Fruit fly (Drosophila melanogaster) whole organism, embryonic: Measurements from ENCODE around the gene lin-28.

ENCODE experiments used
- Ada2b ChIP-seq: fragments of 200-800 bp; sonication (Bioruptor generic); IDR thresholded peaks from 2 replicates; pipeline ENCODE4 v1.3.6; 2022; ENCODE audit warnings: missing biosample characterization, missing genetic modification characterization
- Asciz ChIP-seq: fragments of 200-800 bp; sonication (Bioruptor generic); optimal IDR thresholded peaks from 2 replicates; lab custom pipeline; 2017; ENCODE audit warnings: missing biosample characterization, mild to moderate bottlenecking, missing genetic modification characterization, missing genetic modification reagents
- Bdp1 ChIP-seq: fragments of 200-800 bp; sonication (Bioruptor generic); optimal IDR thresholded peaks from 3 replicates; lab custom pipeline; 2016; ENCODE audit warnings: missing biosample characterization, missing genetic modification characterization
- Blimp-1 ChIP-seq: fragments of 200-800 bp; sonication (Bioruptor generic); optimal IDR thresholded peaks from 3 replicates; lab custom pipeline; 2018; ENCODE audit warnings: missing biosample characterization, missing genetic modification characterization, mild to moderate bottlenecking, moderate library complexity, missing genetic modification reagents
- CG11696 ChIP-seq: fragments of 200-800 bp; sonication (Bioruptor generic); IDR thresholded peaks from 2 replicates; pipeline ENCODE4 v1.3.6; 2022; ENCODE audit warnings: missing biosample characterization, missing genetic modification characterization
- CG12391 ChIP-seq: fragments of 200-800 bp; sonication (Bioruptor generic); optimal IDR thresholded peaks from 3 replicates; lab custom pipeline; 2018; ENCODE audit warnings: missing biosample characterization, mild to moderate bottlenecking, missing genetic modification characterization, moderate library complexity
- CG13296 ChIP-seq: fragments of 200-800 bp; sonication (Bioruptor generic); optimal IDR thresholded peaks from 3 replicates; lab custom pipeline; 2018; ENCODE audit warnings: missing biosample characterization, mild to moderate bottlenecking, missing genetic modification characterization
- CG13424 ChIP-seq: fragments of 200-800 bp; sonication (Bioruptor generic); optimal IDR thresholded peaks from 2 replicates; lab custom pipeline; 2019; ENCODE audit warnings: missing biosample characterization, mild to moderate bottlenecking, missing genetic modification characterization, moderate library complexity
- CG14441 ChIP-seq: fragments of 200-800 bp; sonication (Bioruptor generic); IDR thresholded peaks from 2 replicates; pipeline ENCODE4 v1.3.6; 2022; ENCODE audit warnings: missing biosample characterization, missing genetic modification characterization
- CG17328 ChIP-seq: fragments of 200-800 bp; sonication (Bioruptor generic); IDR thresholded peaks from 2 replicates; pipeline ENCODE4 v1.3.6; 2022; ENCODE audit warnings: missing biosample characterization, missing genetic modification characterization
- CG2199 ChIP-seq: fragments of 200-800 bp; sonication (Bioruptor generic); IDR thresholded peaks from 3 replicates; pipeline ENCODE4 v1.3.6; 2022; ENCODE audit warnings: missing biosample characterization, missing genetic modification characterization
- CG2678 ChIP-seq: fragments of 200-800 bp; sonication (Bioruptor generic); optimal IDR thresholded peaks from 3 replicates; lab custom pipeline; 2019; ENCODE audit warnings: missing biosample characterization, mild to moderate bottlenecking, missing genetic modification characterization, moderate library complexity
- CG2889 ChIP-seq: fragments of 200-800 bp; sonication (Bioruptor generic); IDR thresholded peaks from 3 replicates; pipeline ENCODE4 v1.3.6; 2022; ENCODE audit warnings: missing biosample characterization, missing genetic modification characterization
- CG31441 ChIP-seq: fragments of 200-800 bp; sonication (Bioruptor generic); IDR thresholded peaks from 2 replicates; pipeline ENCODE4 v1.3.6; 2022; ENCODE audit warnings: missing biosample characterization, missing genetic modification characterization
- CG4282 ChIP-seq: fragments of 200-800 bp; sonication (Bioruptor generic); optimal IDR thresholded peaks from 2 replicates; lab custom pipeline; 2016; ENCODE audit warnings: missing biosample characterization, missing genetic modification characterization
- CG7839 ChIP-seq: fragments of 200-800 bp; sonication (Bioruptor generic); optimal IDR thresholded peaks from 3 replicates; lab custom pipeline; 2018; ENCODE audit warnings: missing biosample characterization, mild to moderate bottlenecking, missing genetic modification characterization, moderate library complexity
- CoRest ChIP-seq: fragments of 200-800 bp; sonication (Bioruptor generic); optimal IDR thresholded peaks from 3 replicates; lab custom pipeline; 2018; ENCODE audit warnings: missing biosample characterization, mild to moderate bottlenecking, missing genetic modification characterization, moderate library complexity
- D19A ChIP-seq: fragments of 200-800 bp; optimal IDR thresholded peaks from 3 replicates; lab custom pipeline; 2019; ENCODE audit warnings: missing biosample characterization, mild to moderate bottlenecking, missing genetic modification characterization, moderate library complexity
- Drgx ChIP-seq: fragments of 200-800 bp; sonication (Bioruptor generic); IDR thresholded peaks from 2 replicates; pipeline ENCODE4 v1.3.6; 2022; ENCODE audit warnings: missing biosample characterization, missing genetic modification characterization
- E2f1 ChIP-seq: fragments of 200-800 bp; sonication (Bioruptor generic); IDR thresholded peaks from 2 replicates; pipeline ENCODE4 v1.3.6; 2022; ENCODE audit warnings: missing biosample characterization, missing genetic modification characterization
- Fer2 ChIP-seq: fragments of 200-800 bp; sonication (Bioruptor generic); optimal IDR thresholded peaks from 2 replicates; lab custom pipeline; 2018; ENCODE audit warnings: missing biosample characterization, mild to moderate bottlenecking, missing genetic modification characterization, moderate library complexity
- Gug ChIP-seq: fragments of 200-800 bp; sonication (Bioruptor generic); IDR thresholded peaks from 4 replicates; pipeline ENCODE4 v1.3.6; 2022; ENCODE audit warnings: missing biosample characterization, missing genetic modification characterization
- HHEX ChIP-seq: fragments of 200-800 bp; sonication (Bioruptor generic); optimal IDR thresholded peaks from 3 replicates; lab custom pipeline; 2017; ENCODE audit warnings: missing biosample characterization, mild to moderate bottlenecking, missing genetic modification characterization, missing genetic modification reagents
- Neu2 ChIP-seq: fragments of 200-800 bp; sonication (Bioruptor generic); optimal IDR thresholded peaks from 3 replicates; lab custom pipeline; 2016; ENCODE audit warnings: missing biosample characterization, missing genetic modification characterization, borderline replicate concordance
- Oli ChIP-seq: fragments of 200-800 bp; sonication (Bioruptor generic); optimal IDR thresholded peaks from 2 replicates; lab custom pipeline; 2018; ENCODE audit warnings: missing biosample characterization, mild to moderate bottlenecking, missing genetic modification characterization, moderate library complexity
- Spps ChIP-seq: fragments of 200-800 bp; sonication (Bioruptor generic); optimal IDR thresholded peaks from 2 replicates; lab custom pipeline; 2018; ENCODE audit warnings: missing biosample characterization, mild to moderate bottlenecking, missing genetic modification characterization
- Trl ChIP-seq, 3 experiments: fragments of >200 bp in 2 of 3; fragments of 200-800 bp in 1 of 3; sonication (Bioruptor generic) in 1 of 3; optimal IDR thresholded peaks; 2 replicates in 1 of 3; 3 replicates in 2 of 3; lab custom pipeline; 2016 to 2017; ENCODE audit warnings: missing biosample characterization in 1 of 3, missing genetic modification characterization in 1 of 3
- Xbp1 ChIP-seq: fragments of 200-800 bp; sonication (Bioruptor generic); optimal IDR thresholded peaks from 3 replicates; lab custom pipeline; 2016; ENCODE audit warnings: missing biosample characterization, mild to moderate bottlenecking, missing genetic modification characterization
- ara ChIP-seq: fragments of 200-800 bp; sonication (Bioruptor generic); IDR thresholded peaks from 2 replicates; pipeline ENCODE4 v1.3.6; 2022; ENCODE audit warnings: missing biosample characterization, missing genetic modification characterization
- az2 ChIP-seq: fragments of 200-800 bp; sonication (Bioruptor generic); optimal IDR thresholded peaks from 3 replicates; lab custom pipeline; 2016; ENCODE audit warnings: missing biosample characterization, missing genetic modification characterization
- bsh ChIP-seq, 2 experiments: fragments of 200-800 bp; sonication (Bioruptor generic); optimal IDR thresholded peaks; 2 replicates each; lab custom pipeline; 2017 to 2018; ENCODE audit warnings: mild to moderate bottlenecking in 2 of 2, missing biosample characterization in 2 of 2, missing genetic modification characterization in 2 of 2, moderate library complexity in 1 of 2
- cad ChIP-seq: fragments of >200 bp; optimal IDR thresholded peaks from 2 replicates; lab custom pipeline; 2017; ENCODE audit warnings: missing biosample characterization, missing genetic modification characterization
- crp ChIP-seq, 2 experiments: fragments of 200-800 bp; sonication (Bioruptor generic); optimal IDR thresholded peaks; 2 replicates in 1 of 2; 3 replicates in 1 of 2; lab custom pipeline; 2017; ENCODE audit warnings: missing biosample characterization in 2 of 2, missing genetic modification characterization in 2 of 2, mild to moderate bottlenecking in 1 of 2, moderate library complexity in 1 of 2
- fd96Cb ChIP-seq: fragments of 200-800 bp; sonication (Bioruptor generic); optimal IDR thresholded peaks from 2 replicates; lab custom pipeline; 2018; ENCODE audit warnings: missing biosample characterization, mild to moderate bottlenecking, missing genetic modification characterization, moderate library complexity
- gem ChIP-seq: fragments of 200-800 bp; sonication (Bioruptor generic); optimal IDR thresholded peaks from 2 replicates; lab custom pipeline; 2019; ENCODE audit warnings: missing biosample characterization, mild to moderate bottlenecking, missing genetic modification characterization, moderate library complexity
- gfzf ChIP-seq: fragments of 200-800 bp; sonication (Bioruptor generic); optimal IDR thresholded peaks from 2 replicates; lab custom pipeline; 2016; ENCODE audit warnings: missing biosample characterization, mild to moderate bottlenecking, missing genetic modification characterization, moderate library complexity
- grau ChIP-seq: fragments of 200-800 bp; optimal IDR thresholded peaks from 3 replicates; lab custom pipeline; 2019; ENCODE audit warnings: missing biosample characterization, mild to moderate bottlenecking, missing genetic modification characterization, moderate library complexity
- gsb ChIP-seq: fragments of 200-800 bp; sonication (Bioruptor generic); IDR thresholded peaks from 2 replicates; pipeline ENCODE4 v1.3.6; 2022; ENCODE audit warnings: missing biosample characterization, missing genetic modification characterization
- hkb ChIP-seq, 2 experiments: fragments of 200-800 bp in 1 of 2; fragments of >200 bp in 1 of 2; sonication (Bioruptor generic) in 1 of 2; IDR thresholded peaks in 1 of 2; optimal IDR thresholded peaks in 1 of 2; 2 replicates each; pipeline versions ENCODE4 v1.3.6 to Lab custom; 2017 to 2022; ENCODE audit warnings: missing biosample characterization in 1 of 2, missing genetic modification characterization in 1 of 2
- nmo ChIP-seq: fragments of 200-800 bp; sonication (Bioruptor generic); optimal IDR thresholded peaks from 2 replicates; lab custom pipeline; 2018; ENCODE audit warnings: missing biosample characterization, mild to moderate bottlenecking, missing genetic modification characterization, moderate library complexity
- odd ChIP-seq: fragments of 200-800 bp; sonication (Bioruptor generic); optimal IDR thresholded peaks from 2 replicates; lab custom pipeline; 2017; ENCODE audit warnings: missing biosample characterization, mild to moderate bottlenecking, missing genetic modification characterization
- pfk ChIP-seq: fragments of 200-800 bp; sonication (Bioruptor generic); optimal IDR thresholded peaks from 2 replicates; lab custom pipeline; 2018; ENCODE audit warnings: missing biosample characterization, mild to moderate bottlenecking, missing genetic modification characterization, moderate library complexity
- prd ChIP-seq, 3 experiments: fragments of >200 bp in 2 of 3; fragments of 200-800 bp in 1 of 3; sonication (Bioruptor generic) in 1 of 3; optimal IDR thresholded peaks in 2 of 3; IDR thresholded peaks in 1 of 3; 2 replicates in 2 of 3; 3 replicates in 1 of 3; pipeline versions ENCODE4 v1.3.6 to Lab custom; 2017 to 2022; ENCODE audit warnings: missing biosample characterization in 1 of 3, missing genetic modification characterization in 1 of 3
- sens ChIP-seq: fragments of 200-800 bp; sonication (Bioruptor generic); peaks from one replicate; lab custom pipeline; 2016; ENCODE audit warnings: missing biosample characterization, missing genetic modification characterization
- tgo ChIP-seq: fragments of 200-800 bp; sonication (Bioruptor generic); IDR thresholded peaks from 3 replicates; pipeline ENCODE4 v1.3.6; 2022; ENCODE audit warnings: missing biosample characterization, missing genetic modification characterization
- trem ChIP-seq: fragments of 200-800 bp; optimal IDR thresholded peaks from 3 replicates; lab custom pipeline; 2019; ENCODE audit warnings: missing biosample characterization, mild to moderate bottlenecking, missing genetic modification characterization, moderate library complexity
- ttk ChIP-seq: fragments of 200-800 bp; sonication (Bioruptor generic); IDR thresholded peaks from 2 replicates; pipeline ENCODE4 v2.1.2; 2022; ENCODE audit warnings: missing biosample characterization, missing genetic modification characterization

The lin-28 gene

dm6 chr3L:5608786-5609370 lies 45.6 kb upstream of the lin-28 start (continued):
- TF ChIP-seq cad (GFP tag; lab: Kevin White, UChicago): no peak
- no peak for TF ChIP-seq pfk
- TF ChIP-seq prd (optimal IDR thresholded peaks at IDR 0.05; lab: Kevin White, UChicago): no peak
- TF ChIP-seq prd (GFP tag; IDR thresholded peaks at IDR 0.05; lab: Robert Waterston, UW): no peak
- TF ChIP-seq HHEX (GFP tag; lab: Kevin White, UChicago): no peak
- TF ChIP-seq D19A (tag; lab: Kevin White, UChicago): no peak
- no peak for TF ChIP-seq CG13296
- TF ChIP-seq ttk (GFP tag; lab: Robert Waterston, UW): no peak
- no peak for TF ChIP-seq CG17328 (GFP tag; lab: Robert Waterston, UW)
- no peak for TF ChIP-seq CG4282
- TF ChIP-seq odd (GFP tag; lab: Kevin White, UChicago): no peak
- TF ChIP-seq ara: no peak
- no peak for TF ChIP-seq Bdp1 (GFP tag; lab: Kevin White, UChicago)
- TF ChIP-seq Gug (GFP tag; lab: Robert Waterston, UW): no peak
- no peak for TF ChIP-seq gsb
- TF ChIP-seq gem: no peak
- TF ChIP-seq gfzf (GFP tag; lab: Kevin White, UChicago): no peak
- TF ChIP-seq Trl (optimal IDR thresholded peaks at IDR 0.05; lab: Kevin White, UChicago): peak in 1 of 2 experiments; percentile 27
- no peak for TF ChIP-seq Trl (GFP tag; optimal IDR thresholded peaks at IDR 0.05; lab: Kevin White, UChicago)
- TF ChIP-seq crp (GFP tag; optimal IDR thresholded peaks at IDR 0.05; lab: Kevin White, UChicago): no peak
- TF ChIP-seq CG11696 (GFP tag; lab: Robert Waterston, UW): no peak

DNA sequence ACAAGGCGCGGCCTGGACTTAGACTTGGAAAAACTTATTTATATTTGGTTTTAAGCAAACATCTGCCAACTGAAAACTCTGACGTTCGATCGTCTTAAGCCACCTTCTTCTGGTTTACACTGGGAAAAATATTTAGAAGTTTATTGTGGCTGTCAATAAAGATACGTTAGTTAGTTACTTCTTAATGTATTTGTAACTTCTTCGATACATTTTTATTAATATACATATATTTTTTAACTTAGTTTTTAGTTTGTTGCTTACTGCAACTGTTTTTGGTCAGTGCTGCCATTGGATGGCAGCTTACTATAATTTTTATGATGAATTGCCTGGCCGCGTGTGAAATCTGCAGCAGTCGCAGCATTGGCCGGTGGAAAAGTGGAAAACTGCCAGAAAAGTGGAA lies 45.0 kb upstream of the lin-28 start:
- TF ChIP-seq bsh (GFP tag; optimal IDR thresholded peaks at IDR 0.05; lab: Kevin White, UChicago) (peak in 1 of 2 experiments; percentile 61), Blimp-1 (peak; percentile 12), CG31441 (peak; percentile 46; the same call in 1 of the 2 replicates), Oli (peak; percentile 22), Neu2 (GFP tag; lab: Kevin White, UChicago) (no peak), CoRest (tag; lab: Kevin White, UChicago) (peak; percentile 8), CG2199 (no peak), CG14441 (GFP tag; lab: Robert Waterston, UW) (0 out of 2 replicates have a peak, but pooled peaks have one; percentile 26), CG2889 (GFP tag; lab: Robert Waterston, UW) (0 out of 3 replicates have a peak, but pooled peaks have one; percentile 15), CG13424 (tag; lab: Kevin White, UChicago) (peak; percentile 12), Xbp1 (GFP tag; lab: Kevin White, UChicago) (peak; percentile 29), Fer2 (no peak), CG2678 (tag; lab: Kevin White, UChicago) (peak; percentile 31), CG12391 (peak; percentile 34), tgo (GFP tag; lab: Robert Waterston, UW) (peak; percentile 23; the same call in 1 of the 3 replicates), prd (optimal IDR thresholded peaks at IDR 0.05; lab: Kevin White, UChicago) (no peak), prd (GFP tag; IDR thresholded peaks at IDR 0.05; lab: Robert Waterston, UW) (peak; percentile 19; the same call in 1 of the 3 replicates), CG7839 (tag; lab: Kevin White, UChicago) (peak; percentile 46), hkb (optimal IDR thresholded peaks at IDR 0.05; lab: Kevin White, UChicago) (no peak), hkb (GFP tag; IDR thresholded peaks at IDR 0.05; lab: Robert Waterston, UW) (peak; percentile 41; the same call in 1 of the 2 replicates), fd96Cb (tag; lab: Kevin White, UChicago) (peak; percentile 6), E2f1 (peak; percentile 40; the same call in 1 of the 2 replicates), trem (peak; percentile 5), Drgx (GFP tag; lab: Robert Waterston, UW) (0 out of 2 replicates have a peak, but pooled peaks have one; percentile 20), Spps (no peak), Asciz (GFP tag; lab: Kevin White, UChicago) (peak; percentile 5), az2 (peak; percentile 8), nmo (GFP tag; lab: Kevin White, UChicago) (peak; percentile 35), Ada2b (GFP tag; lab: Robert Waterston, UW) (0 out of 2 replicates have a peak, but pooled peaks have one; percentile 44), grau (tag; lab: Kevin White, UChicago) (peak; percentile 20), sens (GFP tag; lab: Kevin White, UChicago) (peak; percentile 49)
